Worm (Caenorhabditis elegans) whole organism, early embryonic: ENCODE results near the gene dop-1.

Experiments
- B0310.2 ChIP-seq: sonication (generic microtip); optimal IDR thresholded peaks from 2 replicates; lab custom pipeline; 2016; ENCODE audit warnings: mild to moderate bottlenecking, missing genetic modification characterization, missing compliant biosample characterization
- F13C5.2 ChIP-seq: sonication (generic microtip); optimal IDR thresholded peaks from 2 replicates; lab custom pipeline; 2017; ENCODE audit warnings: mild to moderate bottlenecking, missing genetic modification characterization, inconsistent platforms, missing compliant biosample characterization
- aly-1 ChIP-seq: sonication (generic microtip); optimal IDR thresholded peaks from 2 replicates; lab custom pipeline; 2016; ENCODE audit warnings: missing genetic modification characterization, missing compliant biosample characterization
- ama-1 ChIP-seq: fragments of 150-350 bp; optimal IDR thresholded peaks from 2 replicates; lab custom pipeline; 2014
- ceh-13 ChIP-seq: fragments of 200-800 bp; sonication (Bioruptor generic); optimal IDR thresholded peaks from 2 replicates; lab custom pipeline; 2018; ENCODE audit warnings: mild to moderate bottlenecking, missing genetic modification characterization, missing compliant biosample characterization
- ceh-36 ChIP-seq: sonication (generic microtip); optimal IDR thresholded peaks from 2 replicates; lab custom pipeline; 2016; ENCODE audit warnings: missing genetic modification characterization, inconsistent platforms, missing compliant biosample characterization
- ets-7 ChIP-seq: sonication (generic microtip); optimal IDR thresholded peaks from 2 replicates; lab custom pipeline; 2016; ENCODE audit warnings: missing genotype, missing genetic modification characterization, missing compliant biosample characterization
- flt-1 ChIP-seq: fragments of 200-800 bp; sonication (Bioruptor generic); IDR thresholded peaks from 2 replicates; pipeline ENCODE4 v1.3.6; 2022; ENCODE audit warnings: missing genetic modification characterization, missing compliant biosample characterization
- hmbx-1 ChIP-seq: sonication (generic microtip); optimal IDR thresholded peaks from 2 replicates; lab custom pipeline; 2016; ENCODE audit warnings: mild to moderate bottlenecking, missing genetic modification characterization, missing compliant biosample characterization
- hmg-4 ChIP-seq: fragments of 200-800 bp; sonication (Bioruptor generic); optimal IDR thresholded peaks from 2 replicates; lab custom pipeline; 2018; ENCODE audit warnings: mild to moderate bottlenecking, missing genetic modification characterization, missing compliant biosample characterization
- hnd-1 ChIP-seq: sonication (generic microtip); optimal IDR thresholded peaks from 2 replicates; lab custom pipeline; 2016; ENCODE audit warnings: missing genetic modification characterization, missing compliant biosample characterization
- pes-1 ChIP-seq: fragments of 200-800 bp; sonication (Bioruptor generic); IDR thresholded peaks from 2 replicates; pipeline ENCODE4 v1.3.6; 2022; ENCODE audit warnings: missing genetic modification reagents, missing genetic modification characterization, missing compliant biosample characterization
- scrt-1 ChIP-seq: fragments of 200-800 bp; sonication (Bioruptor generic); IDR thresholded peaks from 2 replicates; pipeline ENCODE4 v1.3.6; 2022; ENCODE audit warnings: missing genetic modification characterization, missing compliant biosample characterization
- sea-1 ChIP-seq: fragments of 200-800 bp; sonication (Bioruptor generic); conservative IDR thresholded peaks from 2 replicates; pipeline ENCODE4 v1.3.6; 2022; ENCODE audit warnings: missing genetic modification characterization, missing compliant biosample characterization
- tbx-11 ChIP-seq: fragments of 200-800 bp; sonication (Bioruptor generic); IDR thresholded peaks from 2 replicates; pipeline ENCODE4 v1.3.6; 2022; ENCODE audit warnings: missing genetic modification characterization, missing compliant biosample characterization
- tbx-37 ChIP-seq: fragments of 200-800 bp; sonication (Bioruptor generic); conservative IDR thresholded peaks from 2 replicates; pipeline ENCODE4 v1.3.6; 2022; ENCODE audit warnings: missing genetic modification reagents, missing genetic modification characterization, missing compliant biosample characterization
- tra-4 ChIP-seq: sonication (generic microtip); optimal IDR thresholded peaks from 2 replicates; lab custom pipeline; 2017; ENCODE audit warnings: missing genetic modification characterization, missing compliant biosample characterization

dop-1 gene

DNA sequence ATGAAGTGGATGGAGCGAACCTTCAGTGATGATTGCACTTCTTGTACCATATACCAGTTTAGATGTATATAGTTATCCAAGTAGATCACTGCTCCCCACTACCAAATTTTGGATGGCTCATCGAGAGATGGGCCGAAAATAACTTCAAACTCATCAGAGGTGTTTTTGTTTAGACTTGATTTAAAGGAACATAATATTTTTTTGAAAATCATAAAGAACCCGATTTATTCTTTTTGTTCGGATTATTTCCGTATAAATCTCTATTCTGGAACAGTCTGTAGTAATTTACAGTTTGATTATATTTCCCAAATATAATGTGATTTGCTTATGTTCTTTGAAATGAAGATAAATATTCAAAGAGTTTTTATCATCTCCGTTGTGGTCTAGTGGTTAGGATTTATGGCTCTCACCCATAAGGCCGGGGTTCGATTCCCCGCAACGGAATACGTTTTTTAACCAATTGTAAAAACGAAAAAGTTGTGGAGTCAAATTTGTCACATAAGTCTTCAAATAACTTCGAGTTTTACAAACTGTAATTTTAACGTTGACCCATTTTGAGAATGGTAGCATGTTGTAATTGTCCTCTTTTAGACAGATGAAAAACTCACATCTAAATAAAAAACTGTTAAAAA, 8.3 kb downstream of the dop-1 start:
- TF ChIP-seq ceh-36 (tag; lab: Kevin White, UChicago) = no peak
- TF ChIP-seq tra-4 (tag; lab: Kevin White, UChicago) = no peak
- TF ChIP-seq tbx-11 (GFP tag; lab: Robert Waterston, UW) = no peak
- no peak for TF ChIP-seq aly-1 (tag; lab: Kevin White, UChicago)
- no peak for TF ChIP-seq ama-1 (lab: Kevin White, UChicago)
- TF ChIP-seq pes-1 (GFP tag; lab: Robert Waterston, UW) = no peak
- TF ChIP-seq tbx-37 (GFP tag; lab: Robert Waterston, UW) = no peak
- no peak for TF ChIP-seq hmbx-1
- no peak for TF ChIP-seq hmg-4 (GFP tag; lab: Kevin White, UChicago)

DNA sequence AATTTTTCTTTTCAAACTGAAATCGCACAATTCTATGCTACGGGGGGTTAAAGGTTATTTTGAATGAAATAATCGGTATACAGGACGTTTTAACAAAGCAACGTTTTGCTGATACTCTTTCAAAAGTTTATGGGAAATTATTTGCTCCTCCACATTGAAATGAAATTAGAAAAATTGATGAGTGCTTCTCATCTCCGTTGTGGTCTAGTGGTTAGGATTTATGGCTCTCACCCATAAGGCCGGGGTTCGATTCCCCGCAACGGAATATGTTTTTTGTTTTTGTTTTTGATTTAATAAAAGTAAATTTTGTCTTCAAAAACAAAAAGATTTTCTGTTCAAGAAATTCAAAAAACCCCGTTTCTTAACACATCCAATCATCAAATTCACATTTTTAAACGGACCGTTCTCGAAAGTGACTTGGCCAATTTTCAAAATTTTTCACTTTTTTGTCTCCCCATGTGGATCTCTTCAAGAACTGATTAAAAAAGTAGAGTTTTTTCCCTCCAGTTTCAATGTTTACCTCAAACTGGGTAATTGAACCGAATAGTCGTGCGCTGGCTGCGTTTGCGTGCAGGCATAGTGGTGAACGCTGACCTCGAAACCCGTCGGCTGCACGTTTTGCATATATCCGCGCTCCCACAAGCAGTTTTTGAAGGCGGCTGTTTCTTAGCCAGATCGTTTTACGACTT, 8.9 kb downstream of the dop-1 start:
- no peak for TF ChIP-seq scrt-1 (GFP tag; lab: Robert Waterston, UW)
- TF ChIP-seq aly-1 (tag; lab: Kevin White, UChicago) = no peak
- no peak for TF ChIP-seq tbx-37 (GFP tag; lab: Robert Waterston, UW)

- TF ChIP-seq scrt-1 (GFP tag; lab: Robert Waterston, UW) = no peak
- no peak for TF ChIP-seq pes-1 (GFP tag; lab: Robert Waterston, UW)
- no peak for TF ChIP-seq B0310.2 (tag; lab: Kevin White, UChicago)
- TF ChIP-seq tbx-37 (GFP tag; lab: Robert Waterston, UW) = no peak
- no peak for TF ChIP-seq tra-4 (tag; lab: Kevin White, UChicago)
- no peak for TF ChIP-seq hmg-4 (GFP tag; lab: Kevin White, UChicago)
- TF ChIP-seq ceh-36 (tag; lab: Kevin White, UChicago) = no peak
- TF ChIP-seq aly-1 (tag; lab: Kevin White, UChicago) = no peak
- TF ChIP-seq hnd-1 = no peak
- no peak for TF ChIP-seq tbx-11 (GFP tag; lab: Robert Waterston, UW)
- TF ChIP-seq F13C5.2 (tag; lab: Kevin White, UChicago) = no peak
- no peak for TF ChIP-seq ets-7
- TF ChIP-seq hmbx-1 = no peak
- no peak for TF ChIP-seq flt-1 (GFP tag; lab: Robert Waterston, UW)
- TF ChIP-seq sea-1 (GFP tag; lab: Robert Waterston, UW) = no peak
- no peak for TF ChIP-seq ceh-13 (GFP tag; lab: Kevin White, UChicago)
Measured at ce11 chrX:4408466-4408865, 10.2 kb downstream of the dop-1 start.

DNA sequence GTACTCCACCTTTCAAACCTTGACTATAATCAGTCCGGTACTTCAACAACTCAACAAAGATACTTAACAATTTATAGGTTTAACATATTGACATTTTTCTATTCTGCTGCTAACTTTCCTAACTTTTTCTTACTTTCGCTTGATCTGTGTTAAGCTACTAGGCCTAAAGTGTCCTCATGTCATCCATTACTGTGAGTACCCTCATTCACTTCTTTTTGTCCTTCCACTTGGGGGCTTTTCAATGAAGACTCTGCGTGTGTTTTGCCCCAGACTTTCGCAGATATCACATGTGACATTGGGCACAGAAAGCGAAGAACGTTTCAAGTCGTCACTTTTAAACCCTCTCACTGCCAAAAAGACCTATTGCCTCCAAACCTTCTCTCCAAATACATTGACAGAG, 13.9 kb downstream of the dop-1 start:
- no peak for TF ChIP-seq hmbx-1
- no peak for TF ChIP-seq tbx-37 (GFP tag; lab: Robert Waterston, UW)
- TF ChIP-seq hmg-4 (GFP tag; lab: Kevin White, UChicago) = no peak
- TF ChIP-seq ceh-36 (tag; lab: Kevin White, UChicago) = no peak
- TF ChIP-seq pes-1 (GFP tag; lab: Robert Waterston, UW) = no peak
- no peak for TF ChIP-seq tra-4 (tag; lab: Kevin White, UChicago)
- no peak for TF ChIP-seq ets-7
- TF ChIP-seq flt-1 (GFP tag; lab: Robert Waterston, UW) = no peak
- no peak for TF ChIP-seq B0310.2 (tag; lab: Kevin White, UChicago)
- no peak for TF ChIP-seq aly-1 (tag; lab: Kevin White, UChicago)
- no peak for TF ChIP-seq hnd-1
- TF ChIP-seq F13C5.2 (tag; lab: Kevin White, UChicago) = no peak

DNA sequence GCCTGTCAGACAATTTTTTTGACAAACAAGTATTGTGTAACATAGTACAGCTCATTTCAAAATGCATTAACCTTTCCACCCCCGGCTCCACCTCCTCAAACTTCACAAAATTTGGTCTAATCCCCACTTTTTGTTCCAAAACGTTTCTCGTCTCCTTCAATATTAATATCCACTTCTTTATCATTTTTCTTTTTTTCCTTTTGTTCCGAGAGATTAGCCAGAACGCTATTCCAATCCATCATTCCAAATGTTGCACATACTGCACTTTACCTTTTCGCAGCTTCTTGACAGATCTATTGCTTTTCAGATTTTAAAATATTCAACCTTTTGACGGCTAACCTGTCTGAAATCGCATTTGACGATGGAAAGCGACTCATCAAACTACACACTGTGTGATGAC, 15.8 kb downstream of the dop-1 start, which contains the start of gene D1079.1:
Gene D1079.1, plus strand, starts transcription at position 301 of the 400 bp plus-strand sequence.
- TF ChIP-seq F13C5.2 (tag; lab: Kevin White, UChicago) (no peak), ceh-13 (GFP tag; lab: Kevin White, UChicago) (no peak), ets-7 (no peak), ama-1 (lab: Kevin White, UChicago) (no peak), ceh-36 (tag; lab: Kevin White, UChicago) (no peak), pes-1 (GFP tag; lab: Robert Waterston, UW) (no peak), hmbx-1 (no peak), hmg-4 (GFP tag; lab: Kevin White, UChicago) (no peak), tbx-11 (GFP tag; lab: Robert Waterston, UW) (no peak)

- TF ChIP-seq B0310.2 (tag; lab: Kevin White, UChicago) (no peak), F13C5.2 (tag; lab: Kevin White, UChicago) (no peak), hnd-1 (no peak), ets-7 (no peak), tbx-37 (GFP tag; lab: Robert Waterston, UW) (no peak), sea-1 (GFP tag; lab: Robert Waterston, UW) (no peak), ceh-13 (GFP tag; lab: Kevin White, UChicago) (no peak), hmg-4 (GFP tag; lab: Kevin White, UChicago) (no peak), tbx-11 (GFP tag; lab: Robert Waterston, UW) (no peak), tra-4 (tag; lab: Kevin White, UChicago) (no peak), ama-1 (lab: Kevin White, UChicago) (no peak), aly-1 (tag; lab: Kevin White, UChicago) (no peak), pes-1 (GFP tag; lab: Robert Waterston, UW) (no peak), scrt-1 (GFP tag; lab: Robert Waterston, UW) (no peak), flt-1 (GFP tag; lab: Robert Waterston, UW) (no peak), ceh-36 (tag; lab: Kevin White, UChicago) (no peak), hmbx-1 (no peak)
Measured at ce11 chrX:4400296-4400695, 18.4 kb downstream of the dop-1 start.

DNA sequence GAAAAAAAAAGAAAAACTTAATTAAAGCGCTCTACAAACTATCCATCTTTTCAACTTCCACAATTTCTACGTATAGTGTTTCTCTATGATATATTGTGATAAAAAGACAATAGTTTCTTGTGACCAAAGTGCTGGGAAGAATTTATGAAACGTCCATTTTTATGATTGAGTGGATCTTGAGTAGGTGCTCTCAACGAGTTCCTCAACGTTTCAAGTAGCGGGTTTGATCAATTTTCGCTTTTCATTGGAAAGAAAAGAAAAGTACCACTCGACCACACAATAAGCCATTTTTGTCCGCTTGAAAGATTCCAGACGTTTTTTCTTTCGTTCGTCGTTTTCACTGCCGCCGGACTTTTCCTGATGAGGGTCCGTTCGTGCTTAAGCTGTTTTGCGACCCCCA, 21.2 kb downstream of the dop-1 start:
- TF ChIP-seq hmg-4 (GFP tag; lab: Kevin White, UChicago) (no peak), hmbx-1 (no peak), tbx-37 (GFP tag; lab: Robert Waterston, UW) (no peak), scrt-1 (GFP tag; lab: Robert Waterston, UW) (no peak), sea-1 (GFP tag; lab: Robert Waterston, UW) (no peak), pes-1 (GFP tag; lab: Robert Waterston, UW) (no peak), flt-1 (GFP tag; lab: Robert Waterston, UW) (no peak), ceh-13 (GFP tag; lab: Kevin White, UChicago) (no peak)
